Worm (Caenorhabditis elegans): Measurements from ENCODE around the gene srz-60.
"Not testable (repeated sequence)": the region's sequence is repeated elsewhere in the genome, so short reads cannot be mapped to it uniquely, and the experiment has no call there.

- not testable (repeated sequence) for TF ChIP-seq ceh-8 (GFP tag; optimal IDR thresholded peaks at IDR 0.05); nhr-12 (tag; optimal IDR thresholded peaks at IDR 0.05); sptf-1 (tag; optimal IDR thresholded peaks at IDR 0.05); nhr-237 (tag; optimal IDR thresholded peaks at IDR 0.05)
These were observed 38.7 kb upstream of the srz-60 start, which contains the start of gene B0546.5 for ce11 chrIV:3389999-3390398.
